Worm (Caenorhabditis elegans) whole organism, mixed stage, embryonic: ENCODE data around the gene T26C12.1.

Source experiments
- elt-1 ChIP-seq: sonication (generic microtip); optimal IDR thresholded peaks from 2 replicates; lab custom pipeline; 2017; ENCODE audit warnings: missing genetic modification characterization, mild to moderate bottlenecking, missing compliant biosample characterization, antibody characterized with exemption, moderate library complexity, borderline replicate concordance; ENCODE audit not compliant: insufficient read depth
- mep-1 ChIP-seq: fragments of 150-350 bp; optimal IDR thresholded peaks from 2 replicates; lab custom pipeline; 2017; ENCODE audit warnings: missing biosample characterization, missing genetic modification reagents, missing genetic modification characterization, inconsistent platforms
- nhr-28 ChIP-seq: fragments of 150-350 bp; optimal IDR thresholded peaks from 2 replicates; lab custom pipeline; 2014; ENCODE audit warnings: missing biosample characterization, missing genetic modification characterization

DNA sequence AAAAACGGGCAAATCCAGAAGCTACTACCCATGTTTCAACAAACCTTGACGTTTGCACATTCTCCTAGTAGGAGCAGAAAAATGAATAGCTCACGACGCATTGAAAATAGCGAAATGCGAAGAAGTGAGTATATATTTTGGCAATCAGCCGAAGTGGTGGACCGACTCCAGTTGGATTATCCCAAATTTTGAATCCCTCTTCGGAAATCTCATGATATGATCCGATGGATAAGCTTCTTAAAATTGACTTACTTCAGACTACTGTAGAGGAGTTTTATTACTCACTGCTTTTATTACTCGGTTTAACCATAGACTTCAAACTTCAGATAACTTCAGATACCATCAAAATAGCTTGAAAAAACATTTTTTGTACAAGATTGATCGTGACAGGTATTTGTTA, 30.5 kb downstream of the T26C12.1 start, which contains the start of gene gcy-23:
- TF ChIP-seq elt-1 (tag; lab: Kevin White, UChicago) (no peak), nhr-28 (tag; lab: Kevin White, UChicago) (no peak), mep-1 (tag; lab: Kevin White, UChicago) (no peak)
